Fruit fly (Drosophila melanogaster): ENCODE results near the gene Rfk.

Rfk gene

dm6 chr3R:7886859-7887190, 26.3 kb downstream of the Rfk start, which contains the start of gene ArgRS-m (continued):
- TF ChIP-seq CG18262 (tag; optimal IDR thresholded peaks at IDR 0.05) (peak; percentile 22), D (optimal IDR thresholded peaks at IDR 0.05) (no peak), D (GFP tag; optimal IDR thresholded peaks at IDR 0.05) (no peak), odd (GFP tag; optimal IDR thresholded peaks at IDR 0.05) (no peak), CG32532 (GFP tag; IDR thresholded peaks at IDR 0.05) (peak; percentile 56), chif (GFP tag; optimal IDR thresholded peaks at IDR 0.05) (peak in 1 of 2 experiments; percentile 9), disco-r (GFP tag; optimal IDR thresholded peaks at IDR 0.05) (no peak), CG16863 (GFP tag; optimal IDR thresholded peaks at IDR 0.05) (peak; percentile 16), lov (optimal IDR thresholded peaks at IDR 0.05) (no peak), lov (GFP tag; IDR thresholded peaks at IDR 0.05) (no peak), ranshi (GFP tag; IDR thresholded peaks at IDR 0.05) (no peak), CG1024 (GFP tag; IDR thresholded peaks at IDR 0.05) (no peak), CG1832 (GFP tag; optimal IDR thresholded peaks at IDR 0.05) (no peak), dan (GFP tag; IDR thresholded peaks at IDR 0.05) (no peak), trh (GFP tag; optimal IDR thresholded peaks at IDR 0.05) (no peak), p53 (GFP tag; optimal IDR thresholded peaks at IDR 0.05) (peak; percentile 18), CG8924 (tag; optimal IDR thresholded peaks at IDR 0.05) (peak; percentile 43), CG9215 (GFP tag; IDR thresholded peaks at IDR 0.05) (peak; percentile 41; the same call in 1 of the 2 replicates), crol (GFP tag; IDR thresholded peaks at IDR 0.05) (no peak), ATbp (GFP tag; optimal IDR thresholded peaks at IDR 0.05) (no peak), toy (GFP tag; IDR thresholded peaks at IDR 0.05) (0 out of 2 replicates have a peak, but pooled peaks have one; percentile 5), Hr39 (optimal IDR thresholded peaks at IDR 0.05) (no peak), lab (GFP tag; optimal IDR thresholded peaks at IDR 0.05) (peak; percentile 78), CG32767 (GFP tag; IDR thresholded peaks at IDR 0.05) (0 out of 2 replicates have a peak, but pooled peaks have one; percentile 47), Sry-β (GFP tag; optimal IDR thresholded peaks at IDR 0.05) (no peak), peb (GFP tag; IDR thresholded peaks at IDR 0.05) (no peak), Spps (tag; optimal IDR thresholded peaks at IDR 0.05) (no peak), CG4820 (GFP tag; optimal IDR thresholded peaks at IDR 0.05) (no peak), CG7271 (tag; optimal IDR thresholded peaks at IDR 0.05) (no peak), esg (GFP tag; conservative IDR thresholded peaks at IDR 0.05) (no peak), gcm2 (GFP tag; optimal IDR thresholded peaks at IDR 0.05) (peak; percentile 10), CG6254 (GFP tag; optimal IDR thresholded peaks at IDR 0.05) (no peak), Trl (optimal IDR thresholded peaks at IDR 0.05) (no peak), Trl (GFP tag; optimal IDR thresholded peaks at IDR 0.05) (peak; percentile 42), cg (GFP tag; optimal IDR thresholded peaks at IDR 0.05) (no peak), sqz (GFP tag; optimal IDR thresholded peaks at IDR 0.05) (no peak), CG15514 (GFP tag; optimal IDR thresholded peaks at IDR 0.05) (peak; percentile 95), mirr (GFP tag; optimal IDR thresholded peaks at IDR 0.05) (no peak), Sox100B (GFP tag; optimal IDR thresholded peaks at IDR 0.05) (no peak), YL-1 (GFP tag; optimal IDR thresholded peaks at IDR 0.05) (peak; percentile 39), D19A (tag; optimal IDR thresholded peaks at IDR 0.05) (no peak), CG2678 (tag; optimal IDR thresholded peaks at IDR 0.05) (peak; percentile 41), CG4360 (GFP tag; IDR thresholded peaks at IDR 0.05) (no peak), phol (tag; optimal IDR thresholded peaks at IDR 0.05) (peak; percentile 38), CG7928 (GFP tag; optimal IDR thresholded peaks at IDR 0.05) (peak; percentile 26), fu2 (GFP tag; optimal IDR thresholded peaks at IDR 0.05) (peak; percentile 74), z (GFP tag; IDR thresholded peaks at IDR 0.05) (no peak), CG3163 (GFP tag; optimal IDR thresholded peaks at IDR 0.05) (peak; percentile 58), CG17359 (tag; optimal IDR thresholded peaks at IDR 0.05) (peak; percentile 30), Abd-B (GFP tag; optimal IDR thresholded peaks at IDR 0.05) (peak; percentile 17), CG11504 (tag; optimal IDR thresholded peaks at IDR 0.05) (no peak), CG17802 (tag; optimal IDR thresholded peaks at IDR 0.05) (no peak), danr (GFP tag; IDR thresholded peaks at IDR 0.05) (no peak)
